Fruit fly (Drosophila melanogaster) whole organism, embryonic: ENCODE results near the gene CG12106.

Experiments
- Asciz ChIP-seq: fragments of 200-800 bp; sonication (Bioruptor generic); optimal IDR thresholded peaks from 2 replicates; lab custom pipeline; 2017; ENCODE audit warnings: missing biosample characterization, mild to moderate bottlenecking, missing genetic modification characterization, missing genetic modification reagents
- BEAF-32 ChIP-seq: fragments of 200-800 bp; sonication (Bioruptor generic); optimal IDR thresholded peaks from 3 replicates; lab custom pipeline; 2017; ENCODE audit warnings: missing biosample characterization, missing genetic modification characterization, mild to moderate bottlenecking, moderate library complexity, missing genetic modification reagents
- CG10267 ChIP-seq: fragments of 200-800 bp; sonication (Bioruptor generic); optimal IDR thresholded peaks from 2 replicates; lab custom pipeline; 2018; ENCODE audit warnings: missing biosample characterization, mild to moderate bottlenecking, missing genetic modification characterization, moderate library complexity
- CG10543 ChIP-seq: fragments of 200-800 bp; sonication (Bioruptor generic); optimal IDR thresholded peaks from 3 replicates; lab custom pipeline; 2017; ENCODE audit warnings: missing biosample characterization, mild to moderate bottlenecking, missing genetic modification characterization, moderate library complexity
- CG12391 ChIP-seq: fragments of 200-800 bp; sonication (Bioruptor generic); optimal IDR thresholded peaks from 3 replicates; lab custom pipeline; 2018; ENCODE audit warnings: missing biosample characterization, mild to moderate bottlenecking, missing genetic modification characterization, moderate library complexity
- CG13894 ChIP-seq: fragments of 200-800 bp; sonication (Bioruptor generic); optimal IDR thresholded peaks from 3 replicates; lab custom pipeline; 2018; ENCODE audit warnings: missing biosample characterization, mild to moderate bottlenecking, missing genetic modification characterization, moderate library complexity
- CG14860 ChIP-seq: fragments of 200-800 bp; sonication (Bioruptor generic); IDR thresholded peaks from 3 replicates; pipeline ENCODE4 v1.3.6; 2022; ENCODE audit warnings: missing biosample characterization, missing genetic modification characterization; ENCODE audit not compliant: partially characterized antibody
- CG15514 ChIP-seq: fragments of 200-800 bp; sonication (Bioruptor generic); optimal IDR thresholded peaks from 3 replicates; lab custom pipeline; 2017; ENCODE audit warnings: missing biosample characterization, missing genetic modification characterization, mild to moderate bottlenecking, moderate library complexity, missing genetic modification reagents
- CG16863 ChIP-seq: fragments of 200-800 bp; sonication (Bioruptor generic); optimal IDR thresholded peaks from 3 replicates; lab custom pipeline; 2016; ENCODE audit warnings: missing biosample characterization, missing genetic modification characterization
- CG2116 ChIP-seq: fragments of 200-800 bp; sonication (Bioruptor generic); optimal IDR thresholded peaks from 3 replicates; lab custom pipeline; 2018; ENCODE audit warnings: missing biosample characterization, mild to moderate bottlenecking, missing genetic modification characterization
- CG2120 ChIP-seq: fragments of 200-800 bp; sonication (Bioruptor generic); optimal IDR thresholded peaks from 3 replicates; lab custom pipeline; 2016; ENCODE audit warnings: missing biosample characterization, missing genetic modification characterization
- CG2712 ChIP-seq: fragments of 200-800 bp; optimal IDR thresholded peaks from 3 replicates; lab custom pipeline; 2019; ENCODE audit warnings: missing biosample characterization, mild to moderate bottlenecking, missing genetic modification characterization, moderate library complexity
- CG4328 ChIP-seq: fragments of 200-800 bp; sonication (Bioruptor generic); optimal IDR thresholded peaks from 3 replicates; lab custom pipeline; 2017; ENCODE audit warnings: missing biosample characterization, missing genetic modification reagents, missing genetic modification characterization
- CG4617 ChIP-seq: fragments of 200-800 bp; sonication (Bioruptor generic); optimal IDR thresholded peaks from 3 replicates; lab custom pipeline; 2016; ENCODE audit warnings: missing biosample characterization, missing genetic modification characterization, borderline replicate concordance
- CG4730 ChIP-seq: fragments of 200-800 bp; sonication (Bioruptor generic); IDR thresholded peaks from 2 replicates; pipeline ENCODE4 v1.3.6; 2022; ENCODE audit warnings: missing biosample characterization, missing genetic modification characterization
- CG7271 ChIP-seq: fragments of 200-800 bp; sonication (Bioruptor generic); optimal IDR thresholded peaks from 2 replicates; lab custom pipeline; 2018; ENCODE audit warnings: missing biosample characterization, mild to moderate bottlenecking, missing genetic modification characterization, moderate library complexity
- CG7786 ChIP-seq: fragments of 200-800 bp; sonication (Bioruptor generic); optimal IDR thresholded peaks from 2 replicates; lab custom pipeline; 2016; ENCODE audit warnings: missing biosample characterization, missing genetic modification characterization
- CHES-1-like ChIP-seq: fragments of 200-800 bp; sonication (Bioruptor generic); optimal IDR thresholded peaks from 2 replicates; lab custom pipeline; 2016; ENCODE audit warnings: missing biosample characterization, missing genetic modification characterization
- D19B ChIP-seq: fragments of 200-800 bp; sonication (Bioruptor generic); optimal IDR thresholded peaks from 2 replicates; lab custom pipeline; 2017; ENCODE audit warnings: missing biosample characterization, mild to moderate bottlenecking, missing genetic modification characterization
- Doc2 ChIP-seq: fragments of 200-800 bp; sonication (Bioruptor generic); IDR thresholded peaks from 2 replicates; pipeline ENCODE4 v1.3.6; 2022; ENCODE audit warnings: missing biosample characterization, missing genetic modification characterization
- Dp ChIP-seq: fragments of 200-800 bp; sonication (Bioruptor generic); optimal IDR thresholded peaks from 2 replicates; lab custom pipeline; 2018; ENCODE audit warnings: missing biosample characterization, mild to moderate bottlenecking, missing genetic modification characterization, moderate library complexity
- Drgx ChIP-seq: fragments of 200-800 bp; sonication (Bioruptor generic); IDR thresholded peaks from 2 replicates; pipeline ENCODE4 v1.3.6; 2022; ENCODE audit warnings: missing biosample characterization, missing genetic modification characterization
- ERR ChIP-seq: fragments of 200-800 bp; sonication (Bioruptor generic); optimal IDR thresholded peaks from 2 replicates; lab custom pipeline; 2016; ENCODE audit warnings: missing biosample characterization, missing genetic modification characterization
- Ets97D ChIP-seq: fragments of 200-800 bp; sonication (Bioruptor generic); optimal IDR thresholded peaks from 3 replicates; lab custom pipeline; 2016; ENCODE audit warnings: missing biosample characterization, missing genetic modification characterization
- HmgD ChIP-seq: fragments of 200-800 bp; sonication (Bioruptor generic); optimal IDR thresholded peaks from 3 replicates; lab custom pipeline; 2016; ENCODE audit warnings: missing biosample characterization, missing genetic modification characterization
- MESR4 ChIP-seq: fragments of 200-800 bp; sonication (Bioruptor generic); optimal IDR thresholded peaks from 2 replicates; lab custom pipeline; 2018; ENCODE audit warnings: missing biosample characterization, mild to moderate bottlenecking, missing genetic modification characterization, moderate library complexity
- Meics ChIP-seq: fragments of 200-800 bp; sonication (Bioruptor generic); optimal IDR thresholded peaks from 2 replicates; lab custom pipeline; 2017; ENCODE audit warnings: missing biosample characterization, mild to moderate bottlenecking, missing genetic modification characterization
- PHDP ChIP-seq: fragments of 200-800 bp; sonication (Bioruptor generic); optimal IDR thresholded peaks from 3 replicates; lab custom pipeline; 2018; ENCODE audit warnings: missing biosample characterization, mild to moderate bottlenecking, missing genetic modification characterization, moderate library complexity
- Pdp1 ChIP-seq, 2 experiments: fragments of 200-800 bp; sonication (Bioruptor generic); optimal IDR thresholded peaks; 3 replicates each; lab custom pipeline; 2016; ENCODE audit warnings: missing biosample characterization in 2 of 2, missing genetic modification characterization in 2 of 2, mild to moderate bottlenecking in 1 of 2, moderate library complexity in 1 of 2
- Sin3A ChIP-seq: fragments of >200 bp; optimal IDR thresholded peaks from 2 replicates; lab custom pipeline; 2018
- Sry-δ ChIP-seq: fragments of 200-800 bp; sonication (Bioruptor generic); optimal IDR thresholded peaks from 2 replicates; lab custom pipeline; 2016; ENCODE audit warnings: missing biosample characterization, missing genetic modification characterization
- Stat92E ChIP-seq, 3 experiments: fragments of >200 bp in 2 of 3; fragments of 200-800 bp in 1 of 3; sonication (Bioruptor generic) in 1 of 3; optimal IDR thresholded peaks; 2 replicates each; lab custom pipeline; 2017 to 2019; ENCODE audit warnings: missing biosample characterization in 3 of 3, missing genetic modification characterization in 3 of 3, mild to moderate bottlenecking in 1 of 3, moderate library complexity in 1 of 3
- amos ChIP-seq: fragments of 200-800 bp; sonication (Bioruptor generic); IDR thresholded peaks from 2 replicates; pipeline ENCODE4 v1.3.6; 2022; ENCODE audit warnings: missing biosample characterization, missing genetic modification characterization; ENCODE audit not compliant: partially characterized antibody
- ash1 ChIP-seq: fragments of 200-800 bp; sonication (Bioruptor generic); optimal IDR thresholded peaks from 2 replicates; lab custom pipeline; 2018; ENCODE audit warnings: missing biosample characterization, mild to moderate bottlenecking, missing genetic modification characterization
- bab2 ChIP-seq: fragments of 200-800 bp; sonication (Bioruptor generic); optimal IDR thresholded peaks from 2 replicates; lab custom pipeline; 2016; ENCODE audit warnings: missing biosample characterization, missing genetic modification characterization
- cato ChIP-seq: fragments of 200-800 bp; sonication (Bioruptor generic); optimal IDR thresholded peaks from 2 replicates; lab custom pipeline; 2016; ENCODE audit warnings: missing biosample characterization, missing genetic modification characterization, borderline replicate concordance
- disco-r ChIP-seq: fragments of 200-800 bp; sonication (Bioruptor generic); optimal IDR thresholded peaks from 2 replicates; lab custom pipeline; 2016; ENCODE audit warnings: missing biosample characterization, missing genetic modification characterization
- dysf ChIP-seq: fragments of 200-800 bp; sonication (Bioruptor generic); IDR thresholded peaks from 3 replicates; pipeline ENCODE4 v1.3.6; 2022; ENCODE audit warnings: missing biosample characterization, missing genetic modification characterization
- en ChIP-seq: fragments of 200-800 bp; sonication (Bioruptor generic); optimal IDR thresholded peaks from 2 replicates; lab custom pipeline; 2016; ENCODE audit warnings: missing biosample characterization, missing genetic modification characterization
- eyg ChIP-seq: fragments of 200-800 bp; sonication (Bioruptor generic); optimal IDR thresholded peaks from 3 replicates; lab custom pipeline; 2016; ENCODE audit warnings: missing biosample characterization, missing genetic modification characterization
- fru ChIP-seq: fragments of >200 bp; optimal IDR thresholded peaks from 2 replicates; lab custom pipeline; 2017
- gfzf ChIP-seq: fragments of 200-800 bp; sonication (Bioruptor generic); optimal IDR thresholded peaks from 2 replicates; lab custom pipeline; 2016; ENCODE audit warnings: missing biosample characterization, mild to moderate bottlenecking, missing genetic modification characterization, moderate library complexity
- grn ChIP-seq: fragments of 200-800 bp; sonication (Bioruptor generic); optimal IDR thresholded peaks from 3 replicates; lab custom pipeline; 2017; ENCODE audit warnings: missing biosample characterization, missing genetic modification characterization
- jigr1 ChIP-seq: fragments of 200-800 bp; sonication (Bioruptor generic); IDR thresholded peaks from 3 replicates; pipeline ENCODE4 v1.3.6; 2022; ENCODE audit warnings: missing biosample characterization, missing genetic modification characterization
- nmo ChIP-seq: fragments of 200-800 bp; sonication (Bioruptor generic); optimal IDR thresholded peaks from 2 replicates; lab custom pipeline; 2018; ENCODE audit warnings: missing biosample characterization, mild to moderate bottlenecking, missing genetic modification characterization, moderate library complexity
- pzg ChIP-seq: fragments of 200-800 bp; sonication (Bioruptor generic); optimal IDR thresholded peaks from 3 replicates; lab custom pipeline; 2018; ENCODE audit warnings: missing biosample characterization, mild to moderate bottlenecking, missing genetic modification characterization, moderate library complexity
- sd ChIP-seq: fragments of 200-800 bp; sonication (Bioruptor generic); optimal IDR thresholded peaks from 3 replicates; lab custom pipeline; 2018; ENCODE audit warnings: missing biosample characterization, mild to moderate bottlenecking, missing genetic modification characterization, moderate library complexity
- ssp ChIP-seq: fragments of 200-800 bp; sonication (Bioruptor generic); IDR thresholded peaks from 2 replicates; pipeline ENCODE4 v1.3.6; 2022; ENCODE audit warnings: missing biosample characterization, missing genetic modification characterization
- sug ChIP-seq: fragments of 200-800 bp; optimal IDR thresholded peaks from 2 replicates; lab custom pipeline; 2019; ENCODE audit warnings: missing biosample characterization, mild to moderate bottlenecking, missing genetic modification characterization, moderate library complexity
- tio ChIP-seq: fragments of 200-800 bp; sonication (Bioruptor generic); optimal IDR thresholded peaks from 2 replicates; lab custom pipeline; 2017; ENCODE audit warnings: missing biosample characterization, missing genetic modification characterization, inconsistent platforms
- tx ChIP-seq: fragments of 200-800 bp; sonication (Bioruptor generic); optimal IDR thresholded peaks from 2 replicates; lab custom pipeline; 2016; ENCODE audit warnings: missing biosample characterization, missing genetic modification characterization
- vfl ChIP-seq: fragments of 200-800 bp; sonication (Bioruptor generic); optimal IDR thresholded peaks from 2 replicates; lab custom pipeline; 2016; ENCODE audit warnings: missing biosample characterization, missing genetic modification characterization

The CG12106 gene

DNA sequence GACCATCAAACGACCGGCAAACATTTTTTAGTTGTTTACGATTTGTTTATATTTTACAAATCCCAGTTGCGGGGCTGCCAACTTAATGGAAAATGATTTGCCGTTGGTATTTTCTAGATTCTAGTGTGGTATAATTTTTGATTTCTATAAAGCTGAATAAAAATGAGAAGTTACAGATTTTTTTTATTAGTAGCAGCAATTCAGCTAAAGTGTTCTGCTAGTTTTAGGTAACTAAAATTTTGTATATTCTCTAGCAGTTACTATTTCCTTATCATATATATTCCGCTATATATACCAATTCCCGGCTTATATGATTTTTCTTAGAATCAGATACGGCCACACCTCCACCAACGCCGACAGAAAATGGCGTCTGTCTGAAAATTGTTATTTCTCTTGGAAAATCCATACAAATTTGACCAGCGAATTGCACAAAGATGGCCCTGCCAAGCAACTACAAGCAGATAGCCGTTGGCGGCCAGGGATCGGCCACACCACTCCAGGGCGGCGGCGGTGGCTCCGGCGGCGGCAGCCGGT, 44.6 kb upstream of the CG12106 start, which contains the start of the genes fh and Bap111 (continued):
- no peak for TF ChIP-seq HmgD (GFP tag; lab: Kevin White, UChicago)
- peak; percentile 38 for TF ChIP-seq nmo (GFP tag; lab: Kevin White, UChicago)
- peak; percentile 50 for TF ChIP-seq CHES-1-like (GFP tag; lab: Kevin White, UChicago)
- TF ChIP-seq cato (GFP tag; lab: Kevin White, UChicago) = no peak
- peak; percentile 36 for TF ChIP-seq Ets97D
- peak; percentile 22 for TF ChIP-seq CG4617
- TF ChIP-seq CG2120 (GFP tag; lab: Kevin White, UChicago) = peak; percentile 9
- no peak for TF ChIP-seq D19B (GFP tag; lab: Kevin White, UChicago)
- TF ChIP-seq gfzf (GFP tag; lab: Kevin White, UChicago) = peak; percentile 85
- TF ChIP-seq CG2116 = peak; percentile 22
- peak; percentile 21 for TF ChIP-seq CG12391 (tag; lab: Kevin White, UChicago)
- TF ChIP-seq pzg (GFP tag; lab: Kevin White, UChicago) = peak; percentile 48
- TF ChIP-seq tio (GFP tag; lab: Kevin White, UChicago) = no peak
- peak; percentile 23 for TF ChIP-seq Sry-δ (GFP tag; lab: Kevin White, UChicago)
- TF ChIP-seq en (GFP tag; lab: Kevin White, UChicago) = no peak
- peak; percentile 16 for TF ChIP-seq Sin3A (lab: Kevin White, UChicago)
- no peak for TF ChIP-seq Meics
- peak in 1 of 3 experiments; percentile 48 for TF ChIP-seq Stat92E (GFP tag; optimal IDR thresholded peaks at IDR 0.05; lab: Kevin White, UChicago)
- no peak for TF ChIP-seq dysf (GFP tag; lab: Robert Waterston, UW)
- TF ChIP-seq CG16863 (GFP tag; lab: Kevin White, UChicago) = no peak
- TF ChIP-seq CG15514 (GFP tag; lab: Kevin White, UChicago) = peak; percentile 12
- no peak for TF ChIP-seq Drgx (GFP tag; lab: Robert Waterston, UW)
- peak; percentile 84 for TF ChIP-seq CG10267 (tag; lab: Kevin White, UChicago)
- TF ChIP-seq CG14860 = no peak
- TF ChIP-seq disco-r (GFP tag; lab: Kevin White, UChicago) = no peak
- TF ChIP-seq BEAF-32 (GFP tag; lab: Kevin White, UChicago) = peak; percentile 42
- peak; percentile 72 for TF ChIP-seq MESR4 (GFP tag; lab: Kevin White, UChicago)
- no peak for TF ChIP-seq ssp (GFP tag; lab: Robert Waterston, UW)
- no peak for TF ChIP-seq sd
- no peak for TF ChIP-seq amos (GFP tag; lab: Robert Waterston, UW)
- no peak for TF ChIP-seq Doc2 (GFP tag; lab: Robert Waterston, UW)
- peak; percentile 22 for TF ChIP-seq Dp (GFP tag; lab: Kevin White, UChicago)
- peak; percentile 7 for TF ChIP-seq sug (tag; lab: Kevin White, UChicago)
- TF ChIP-seq CG2712 (tag; lab: Kevin White, UChicago) = peak; percentile 42
- no peak for TF ChIP-seq CG7786 (GFP tag; lab: Kevin White, UChicago)
- no peak for TF ChIP-seq Asciz
- no peak for TF ChIP-seq CG4328 (GFP tag; lab: Kevin White, UChicago)
- TF ChIP-seq CG13894 (tag; lab: Kevin White, UChicago) = no peak
- TF ChIP-seq ash1 (GFP tag; lab: Kevin White, UChicago) = no peak

DNA sequence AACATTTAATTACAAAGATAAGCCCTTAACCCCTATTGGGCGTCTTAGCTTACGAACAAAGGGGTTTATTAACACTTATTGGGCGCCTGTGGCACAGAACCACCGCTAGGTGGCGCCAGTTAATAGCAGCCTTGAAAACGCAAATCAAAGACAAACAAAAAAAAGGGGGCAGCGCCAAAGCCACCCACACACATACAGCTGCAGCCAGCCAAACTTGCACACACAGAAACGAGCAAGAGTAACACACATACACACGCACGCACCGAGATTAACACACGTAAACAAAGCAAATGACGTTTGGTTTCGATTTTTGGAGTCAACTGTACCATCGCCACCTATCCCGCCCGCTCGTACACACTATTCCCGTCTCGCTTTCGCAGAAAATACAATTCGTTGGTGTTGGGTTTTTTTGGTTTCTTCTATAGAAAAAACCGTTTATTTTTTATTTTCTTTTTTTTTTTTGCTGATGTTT, 41.5 kb upstream of the CG12106 start:
- TF ChIP-seq CG7271 (tag; lab: Kevin White, UChicago) = no peak
- TF ChIP-seq bab2 (GFP tag; lab: Kevin White, UChicago) = no peak
- peak; percentile 41 for TF ChIP-seq ERR (GFP tag; lab: Kevin White, UChicago)
- TF ChIP-seq PHDP = peak; percentile 54
- no peak for TF ChIP-seq fru (lab: Kevin White, UChicago)
- peak in 1 of 2 experiments; percentile 47 for TF ChIP-seq Pdp1 (GFP tag; optimal IDR thresholded peaks at IDR 0.05; lab: Kevin White, UChicago)
- no peak for TF ChIP-seq CG4730 (GFP tag; lab: Robert Waterston, UW)
- TF ChIP-seq CG10543 (GFP tag; lab: Kevin White, UChicago) = peak; percentile 68
- TF ChIP-seq jigr1 (GFP tag; lab: Robert Waterston, UW) = no peak
- no peak for TF ChIP-seq vfl (GFP tag; lab: Kevin White, UChicago)
- TF ChIP-seq grn = no peak
- TF ChIP-seq tx (GFP tag; lab: Kevin White, UChicago) = no peak
- TF ChIP-seq eyg (GFP tag; lab: Kevin White, UChicago) = no peak
